Worm (Caenorhabditis elegans) whole organism, L4 larva: Measurements from ENCODE around the gene mrps-2.

Experiments used
- D1046.2 ChIP-seq: fragments of 200-800 bp; sonication (Bioruptor generic); IDR thresholded peaks from 2 replicates; pipeline ENCODE4 v1.3.6; 2022; ENCODE audit warnings: missing genetic modification characterization, missing compliant biosample characterization
- F10B5.3 ChIP-seq: sonication (generic microtip); optimal IDR thresholded peaks from 2 replicates; lab custom pipeline; 2016; ENCODE audit warnings: mild to moderate bottlenecking, missing genetic modification characterization, missing compliant biosample characterization
- F37D6.2 ChIP-seq: sonication (generic microtip); optimal IDR thresholded peaks from 2 replicates; lab custom pipeline; 2016; ENCODE audit warnings: mild to moderate bottlenecking, missing genetic modification characterization, missing compliant biosample characterization
- R02D3.7 ChIP-seq: fragments of 150-350 bp; sonication (generic microtip); optimal IDR thresholded peaks from 3 replicates; lab custom pipeline; 2014; ENCODE audit warnings: missing biosample characterization, missing genetic modification characterization
- T20F7.1 ChIP-seq: fragments of 200-800 bp; sonication (Bioruptor generic); optimal IDR thresholded peaks from 2 replicates; lab custom pipeline; 2018; ENCODE audit warnings: mild to moderate bottlenecking, missing genetic modification characterization, missing compliant biosample characterization
- T26A8.4 ChIP-seq: fragments of 200-800 bp; sonication (Bioruptor generic); IDR thresholded peaks from 2 replicates; pipeline ENCODE4 v1.3.6; 2022; ENCODE audit warnings: missing genetic modification characterization, missing compliant biosample characterization
- aha-1 ChIP-seq: fragments of 150-350 bp; peaks from one replicate; lab custom pipeline; 2014; ENCODE audit warnings: missing biosample characterization, missing genetic modification characterization
- ama-1 ChIP-seq: fragments of 150-350 bp; optimal IDR thresholded peaks from 2 replicates; lab custom pipeline; 2014; ENCODE audit warnings: inconsistent platforms, mixed read lengths
- attf-4 ChIP-seq: sonication (generic microtip); optimal IDR thresholded peaks from 3 replicates; lab custom pipeline; 2017; ENCODE audit warnings: missing biosample characterization, missing genetic modification characterization
- ceh-28 ChIP-seq: fragments of 150-350 bp; optimal IDR thresholded peaks from 2 replicates; lab custom pipeline; 2014; ENCODE audit warnings: missing biosample characterization, missing genetic modification reagents, missing genetic modification characterization
- ceh-32 ChIP-seq: sonication (generic microtip); optimal IDR thresholded peaks from 2 replicates; lab custom pipeline; 2016; ENCODE audit warnings: mild to moderate bottlenecking, missing genetic modification characterization, missing compliant biosample characterization; ENCODE audit not compliant: poor library complexity
- ceh-44 ChIP-seq: fragments of 200-800 bp; sonication (Bioruptor generic); IDR thresholded peaks from 2 replicates; pipeline ENCODE4 v1.3.6; 2022; ENCODE audit warnings: missing genetic modification reagents, missing genetic modification characterization, missing compliant biosample characterization
- ceh-62 ChIP-seq: sonication (generic microtip); optimal IDR thresholded peaks from 2 replicates; lab custom pipeline; 2017; ENCODE audit warnings: missing biosample characterization, missing genetic modification characterization
- cey-2 ChIP-seq: sonication (generic microtip); optimal IDR thresholded peaks from 3 replicates; lab custom pipeline; 2017; ENCODE audit warnings: missing genetic modification characterization, mild to moderate bottlenecking, missing compliant biosample characterization, antibody characterized with exemption, borderline replicate concordance; ENCODE audit not compliant: insufficient read depth
- daf-16 ChIP-seq, 3 experiments: sonication (generic microtip); optimal IDR thresholded peaks; 2 replicates each; lab custom pipeline; 2016 to 2017; ENCODE audit warnings: missing genetic modification characterization in 3 of 3, missing genetic modification reagents in 3 of 3, mild to moderate bottlenecking in 2 of 3, missing compliant biosample characterization in 2 of 3, missing biosample characterization in 1 of 3, moderate library complexity in 1 of 3
- daf-8 ChIP-seq: fragments of 200-800 bp; sonication (Bioruptor generic); IDR thresholded peaks from 2 replicates; pipeline ENCODE4 v1.3.6; 2022; ENCODE audit warnings: missing genetic modification characterization, missing compliant biosample characterization
- dve-1 ChIP-seq: sonication (generic microtip); optimal IDR thresholded peaks from 2 replicates; lab custom pipeline; 2017; ENCODE audit warnings: antibody characterized with exemption, mild to moderate bottlenecking, missing genetic modification characterization, missing compliant biosample characterization; ENCODE audit not compliant: insufficient read depth
- fkh-10 ChIP-seq: fragments of 150-350 bp; optimal IDR thresholded peaks from 2 replicates; lab custom pipeline; 2014; ENCODE audit warnings: missing biosample characterization, missing genetic modification reagents, missing genetic modification characterization
- fos-1 ChIP-seq: fragments of 150-350 bp; optimal IDR thresholded peaks from 2 replicates; lab custom pipeline; 2014; ENCODE audit warnings: missing biosample characterization, missing genetic modification characterization
- gei-8 ChIP-seq: fragments of 200-800 bp; sonication (Bioruptor generic); optimal IDR thresholded peaks from 2 replicates; lab custom pipeline; 2018; ENCODE audit warnings: mild to moderate bottlenecking, missing genetic modification characterization, missing compliant biosample characterization
- hif-1 ChIP-seq, 2 experiments: sonication (generic microtip); optimal IDR thresholded peaks; 2 replicates each; lab custom pipeline; 2016 to 2017; ENCODE audit warnings: missing compliant biosample characterization in 2 of 2, missing genetic modification characterization in 2 of 2, missing genetic modification reagents in 2 of 2, missing genotype in 2 of 2, mild to moderate bottlenecking in 1 of 2
- hlh-30 ChIP-seq: sonication (generic microtip); optimal IDR thresholded peaks from 2 replicates; lab custom pipeline; 2017; ENCODE audit warnings: antibody characterized with exemption, mild to moderate bottlenecking, missing genetic modification characterization, missing compliant biosample characterization; ENCODE audit not compliant: insufficient read depth
- lim-7 ChIP-seq: fragments of 200-800 bp; sonication (Bioruptor generic); IDR thresholded peaks from 2 replicates; pipeline ENCODE4 v1.3.6; 2022; ENCODE audit warnings: missing genetic modification characterization, missing compliant biosample characterization
- lin-1 ChIP-seq: fragments of 200-800 bp; sonication (Bioruptor generic); IDR thresholded peaks from 2 replicates; pipeline ENCODE4 v1.3.6; 2022; ENCODE audit warnings: missing genetic modification reagents, missing genetic modification characterization, missing compliant biosample characterization
- lin-38 ChIP-seq: fragments of 200-800 bp; sonication (Bioruptor generic); IDR thresholded peaks from 2 replicates; pipeline ENCODE4 v1.3.6; 2022; ENCODE audit warnings: missing genetic modification reagents, missing genetic modification characterization, missing compliant biosample characterization
- lir-3 ChIP-seq: sonication (generic microtip); optimal IDR thresholded peaks from 2 replicates; lab custom pipeline; 2016; ENCODE audit warnings: mild to moderate bottlenecking, missing genetic modification characterization, missing compliant biosample characterization
- madf-5 ChIP-seq, 2 experiments: fragments of 200-800 bp; sonication (Bioruptor generic); IDR thresholded peaks; 2 replicates each; pipeline ENCODE4 v1.3.6; 2022; ENCODE audit warnings: missing compliant biosample characterization in 2 of 2, missing genetic modification characterization in 2 of 2
- mep-1 ChIP-seq: fragments of 150-350 bp; sonication (generic microtip); optimal IDR thresholded peaks from 3 replicates; lab custom pipeline; 2014; ENCODE audit warnings: missing biosample characterization, missing genetic modification characterization
- nhr-10 ChIP-seq: fragments of 150-350 bp; optimal IDR thresholded peaks from 2 replicates; lab custom pipeline; 2014; ENCODE audit warnings: missing biosample characterization, missing genetic modification characterization
- nhr-11 ChIP-seq: fragments of 150-350 bp; optimal IDR thresholded peaks from 2 replicates; lab custom pipeline; 2014; ENCODE audit warnings: missing biosample characterization, missing genetic modification characterization
- nhr-237 ChIP-seq: sonication (generic microtip); optimal IDR thresholded peaks from 2 replicates; lab custom pipeline; 2017; ENCODE audit warnings: missing biosample characterization, missing genetic modification characterization
- nhr-25 ChIP-seq: sonication (generic microtip); optimal IDR thresholded peaks from 2 replicates; lab custom pipeline; 2017; ENCODE audit warnings: missing genetic modification characterization, mild to moderate bottlenecking, missing compliant biosample characterization, antibody characterized with exemption, moderate library complexity, borderline replicate concordance; ENCODE audit not compliant: insufficient read depth
- nhr-48 ChIP-seq: sonication (generic microtip); optimal IDR thresholded peaks from 2 replicates; lab custom pipeline; 2016; ENCODE audit warnings: mild to moderate bottlenecking, missing genetic modification characterization, missing compliant biosample characterization
- nhr-76 ChIP-seq: fragments of 150-350 bp; optimal IDR thresholded peaks from 2 replicates; lab custom pipeline; 2014; ENCODE audit warnings: missing biosample characterization, missing genetic modification characterization
- nhr-77 ChIP-seq: fragments of 150-350 bp; optimal IDR thresholded peaks from 2 replicates; lab custom pipeline; 2014; ENCODE audit warnings: missing biosample characterization, missing genetic modification characterization
- saeg-2 ChIP-seq: fragments of 200-800 bp; sonication (Bioruptor generic); IDR thresholded peaks from 2 replicates; pipeline ENCODE4 v1.3.6; 2022; ENCODE audit warnings: missing genetic modification reagents, missing genetic modification characterization, missing compliant biosample characterization
- sdz-12 ChIP-seq: fragments of 200-800 bp; sonication (Bioruptor generic); optimal IDR thresholded peaks from 2 replicates; lab custom pipeline; 2018; ENCODE audit warnings: mild to moderate bottlenecking, missing genetic modification characterization, missing compliant biosample characterization
- set-16 ChIP-seq: fragments of 200-800 bp; sonication (Bioruptor generic); IDR thresholded peaks from 2 replicates; pipeline ENCODE4 v1.3.6; 2022; ENCODE audit warnings: missing genetic modification reagents, missing genetic modification characterization, missing compliant biosample characterization
- skn-1 ChIP-seq: fragments of 150-350 bp; optimal IDR thresholded peaks from 2 replicates; lab custom pipeline; 2014; ENCODE audit warnings: missing biosample characterization, missing genetic modification characterization
- snpc-1.2 ChIP-seq: fragments of 200-800 bp; sonication (Bioruptor generic); IDR thresholded peaks from 2 replicates; pipeline ENCODE4 v1.3.6; 2022; ENCODE audit warnings: missing genetic modification reagents, missing genetic modification characterization, missing compliant biosample characterization
- snpc-4 ChIP-seq: fragments of 150-350 bp; optimal IDR thresholded peaks from 2 replicates; lab custom pipeline; 2014; ENCODE audit warnings: missing biosample characterization, missing genetic modification characterization
- spr-1 ChIP-seq: sonication (generic microtip); optimal IDR thresholded peaks from 2 replicates; lab custom pipeline; 2016; ENCODE audit warnings: mild to moderate bottlenecking, missing genetic modification characterization, missing compliant biosample characterization
- tag-97 ChIP-seq: fragments of 200-800 bp; sonication (Bioruptor generic); IDR thresholded peaks from 2 replicates; pipeline ENCODE4 v1.3.6; 2022; ENCODE audit warnings: missing genetic modification characterization, missing compliant biosample characterization
- unc-130 ChIP-seq: sonication (generic microtip); optimal IDR thresholded peaks from 2 replicates; lab custom pipeline; 2016; ENCODE audit warnings: missing genetic modification reagents, missing genetic modification characterization, missing compliant biosample characterization
- unc-62 ChIP-seq, 3 experiments: fragments of 150-350 bp in 1 of 3; sonication (generic microtip); optimal IDR thresholded peaks in 2 of 3; peaks in 1 of 3; 1 replicate in 1 of 3; 2 replicates in 2 of 3; lab custom pipeline; 2014 to 2017; ENCODE audit warnings: missing biosample characterization in 3 of 3, missing genetic modification characterization in 3 of 3, missing genetic modification reagents in 3 of 3, missing genotype in 1 of 3
- vab-7 ChIP-seq: fragments of 200-800 bp; sonication (Bioruptor generic); IDR thresholded peaks from 2 replicates; pipeline ENCODE4 v1.3.6; 2022; ENCODE audit warnings: missing genetic modification reagents, missing genetic modification characterization, missing compliant biosample characterization
- zfp-3 ChIP-seq: fragments of 200-800 bp; sonication (Bioruptor generic); conservative IDR thresholded peaks from 2 replicates; pipeline ENCODE4 v1.3.6; 2022; ENCODE audit warnings: missing genetic modification reagents, missing genetic modification characterization, missing compliant biosample characterization
- zip-11 ChIP-seq: fragments of 200-800 bp; sonication (Bioruptor generic); IDR thresholded peaks from 2 replicates; pipeline ENCODE4 v1.3.6; 2022; ENCODE audit warnings: missing genetic modification characterization, missing compliant biosample characterization
- zip-2 ChIP-seq: fragments of 150-350 bp; optimal IDR thresholded peaks from 2 replicates; lab custom pipeline; 2014; ENCODE audit warnings: missing biosample characterization, missing genetic modification characterization
- ztf-7 ChIP-seq: fragments of 150-350 bp; optimal IDR thresholded peaks from 2 replicates; lab custom pipeline; 2014; ENCODE audit warnings: missing biosample characterization, missing genetic modification characterization

Gene mrps-2

DNA sequence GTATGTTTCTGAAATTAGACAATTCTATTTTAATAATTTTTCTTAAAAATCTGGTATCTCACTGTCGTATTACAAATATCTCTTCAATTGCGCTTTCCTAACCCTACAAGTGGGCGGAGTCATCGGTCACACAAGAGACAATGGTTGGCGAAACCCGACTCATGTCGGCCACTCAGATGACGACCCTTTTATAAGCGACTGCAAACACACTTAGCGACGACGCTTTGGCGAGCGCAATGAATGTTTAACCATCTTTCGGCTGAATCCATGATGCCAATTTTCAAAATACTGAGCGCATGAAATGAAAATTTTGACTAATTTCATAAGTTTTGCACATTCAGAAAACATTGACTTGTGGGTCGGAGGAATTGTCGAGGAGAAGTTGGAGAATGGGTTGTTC, 34.9 kb downstream of the mrps-2 start (continued):
- TF ChIP-seq lin-1 (GFP tag; lab: Robert Waterston, UW) (peak; percentile 99), T20F7.1 (GFP tag; lab: Kevin White, UChicago) (peak; percentile 87), unc-62 (GFP tag; optimal IDR thresholded peaks at IDR 0.05 in 1 of 2; lab: Kevin White, UChicago) (no peak), unc-62 (tag; optimal IDR thresholded peaks at IDR 0.05; lab: Kevin White, UChicago) (no peak), skn-1 (tag; lab: Kevin White, UChicago) (no peak), fkh-10 (GFP tag; lab: Kevin White, UChicago) (no peak), ceh-28 (tag; lab: Kevin White, UChicago) (no peak), nhr-76 (tag; lab: Kevin White, UChicago) (no peak), attf-4 (tag; lab: Kevin White, UChicago) (peak; percentile 86), T26A8.4 (GFP tag; lab: Robert Waterston, UW) (peak; percentile 99), mep-1 (tag; lab: Kevin White, UChicago) (peak; percentile 93), hif-1 (tag; optimal IDR thresholded peaks at IDR 0.05; lab: Kevin White, UChicago) (peak; percentile 81), zfp-3 (GFP tag; lab: Robert Waterston, UW) (peak; percentile 93), ceh-44 (GFP tag; lab: Robert Waterston, UW) (peak; percentile 96), D1046.2 (peak; percentile 97), zip-2 (peak; percentile 66), nhr-10 (peak; percentile 54), ztf-7 (tag; lab: Kevin White, UChicago) (peak; percentile 95), nhr-77 (tag; lab: Kevin White, UChicago) (peak; percentile 79), F10B5.3 (tag; lab: Kevin White, UChicago) (peak; percentile 95), aha-1 (tag; lab: Kevin White, UChicago) (peak; percentile 98), lin-38 (peak; percentile 95), daf-8 (GFP tag; lab: Robert Waterston, UW) (peak; percentile 98), unc-130 (GFP tag; lab: Kevin White, UChicago) (peak; percentile 94), daf-16 (GFP tag; optimal IDR thresholded peaks at IDR 0.05; lab: Kevin White, UChicago) (peak; percentile 96 to 98), daf-16 (tag; optimal IDR thresholded peaks at IDR 0.05; lab: Kevin White, UChicago) (peak; percentile 84), vab-7 (GFP tag; lab: Robert Waterston, UW) (peak; percentile 99), R02D3.7 (tag; lab: Kevin White, UChicago) (peak; percentile 72), ceh-32 (tag; lab: Kevin White, UChicago) (peak; percentile 87), fos-1 (tag; lab: Kevin White, UChicago) (peak; percentile 47), snpc-1.2 (GFP tag; lab: Robert Waterston, UW) (peak; percentile 98), saeg-2 (GFP tag; lab: Robert Waterston, UW) (peak; percentile 99), snpc-4 (tag; lab: Kevin White, UChicago) (peak; percentile 99), lir-3 (tag; lab: Kevin White, UChicago) (peak; percentile 95), ama-1 (no peak), tag-97 (GFP tag; lab: Robert Waterston, UW) (peak; percentile 88; the same call in 1 of the 2 replicates), nhr-25 (tag; lab: Kevin White, UChicago) (peak; percentile 30), lim-7 (GFP tag; lab: Robert Waterston, UW) (peak; percentile 100), dve-1 (peak; percentile 90), hlh-30 (tag; lab: Kevin White, UChicago) (peak; percentile 70), F37D6.2 (tag; lab: Kevin White, UChicago) (peak; percentile 91), ceh-62 (no peak), set-16 (GFP tag; lab: Robert Waterston, UW) (no peak; the same call in 1 of the 2 replicates), nhr-11 (tag; lab: Kevin White, UChicago) (peak; percentile 4), gei-8 (GFP tag; lab: Kevin White, UChicago) (peak; percentile 100), nhr-237 (no peak), spr-1 (tag; lab: Kevin White, UChicago) (peak; percentile 97), nhr-48 (tag; lab: Kevin White, UChicago) (peak; percentile 92), zip-11 (GFP tag; lab: Robert Waterston, UW) (peak; percentile 92), cey-2 (tag; lab: Kevin White, UChicago) (no peak), sdz-12 (GFP tag; lab: Kevin White, UChicago) (peak; percentile 99), madf-5 (GFP tag; IDR thresholded peaks at IDR 0.05; lab: Robert Waterston, UW) (peak in 1 of 2 experiments; percentile 99)
